Fruit fly (Drosophila melanogaster): ENCODE results near the gene kat-60L1.

The kat-60L1 gene

DNA sequence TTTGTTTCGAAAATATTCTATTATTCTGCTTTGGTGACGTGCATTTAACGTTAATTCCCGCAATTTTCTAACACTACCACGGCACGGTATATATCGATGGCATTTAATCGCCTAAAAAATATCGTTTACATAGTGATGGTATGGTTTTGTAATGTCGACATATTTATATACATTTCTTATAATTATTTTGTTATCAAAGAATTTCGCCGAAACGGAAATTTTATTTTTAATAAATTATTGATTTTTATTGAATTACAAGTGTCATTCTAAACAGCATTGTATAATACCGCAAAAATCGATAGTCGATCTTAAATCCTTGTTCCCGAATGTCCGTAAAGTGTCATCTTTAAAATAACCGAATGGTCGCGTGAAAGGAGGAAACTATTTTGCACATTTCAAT, 42.9 kb downstream of the kat-60L1 start, which contains the start of the genes Sec20 and dgrn:
TSS of gene Sec20 (minus strand) at position 77 of the 400 bp plus-strand sequence.
TSS of gene dgrn (plus strand) at position 160 of the 400 bp plus-strand sequence.
- TF ChIP-seq h (optimal IDR thresholded peaks at IDR 0.05): no peak
- no peak for TF ChIP-seq insv (optimal IDR thresholded peaks at IDR 0.05)
- no peak for TF ChIP-seq Myc (optimal IDR thresholded peaks at IDR 0.05)
- no peak for TF ChIP-seq Sin3A (optimal IDR thresholded peaks at IDR 0.05)
- TF ChIP-seq ttk (optimal IDR thresholded peaks at IDR 0.05): no peak
- no peak for TF ChIP-seq psq (optimal IDR thresholded peaks at IDR 0.05)

DNA sequence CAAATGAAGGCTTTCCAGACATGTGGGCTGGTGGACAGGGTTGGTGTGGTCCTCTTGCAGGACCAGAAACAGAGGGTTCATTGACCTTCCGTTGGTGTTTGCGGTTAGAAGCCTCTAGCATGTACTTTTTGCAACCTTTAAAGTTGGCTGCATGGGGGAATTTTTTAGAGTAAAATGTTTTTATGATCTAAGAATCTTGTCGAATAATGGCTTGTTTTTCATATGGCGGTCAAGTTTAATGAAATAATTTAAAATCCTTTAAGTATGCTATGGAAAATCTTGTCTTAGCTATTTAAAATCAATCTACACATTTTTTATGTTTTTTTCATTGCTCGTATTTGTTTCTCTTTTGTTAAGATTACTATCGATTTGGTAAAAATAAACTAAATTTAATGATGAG, 48.2 kb downstream of the kat-60L1 start, which contains the start of gene glob3:
TSS of gene glob3 (plus strand) at position 301 of the 400 bp plus-strand sequence.
- TF ChIP-seq h (optimal IDR thresholded peaks at IDR 0.05) (no peak), Myc (optimal IDR thresholded peaks at IDR 0.05) (no peak), psq (optimal IDR thresholded peaks at IDR 0.05) (no peak)

DNA sequence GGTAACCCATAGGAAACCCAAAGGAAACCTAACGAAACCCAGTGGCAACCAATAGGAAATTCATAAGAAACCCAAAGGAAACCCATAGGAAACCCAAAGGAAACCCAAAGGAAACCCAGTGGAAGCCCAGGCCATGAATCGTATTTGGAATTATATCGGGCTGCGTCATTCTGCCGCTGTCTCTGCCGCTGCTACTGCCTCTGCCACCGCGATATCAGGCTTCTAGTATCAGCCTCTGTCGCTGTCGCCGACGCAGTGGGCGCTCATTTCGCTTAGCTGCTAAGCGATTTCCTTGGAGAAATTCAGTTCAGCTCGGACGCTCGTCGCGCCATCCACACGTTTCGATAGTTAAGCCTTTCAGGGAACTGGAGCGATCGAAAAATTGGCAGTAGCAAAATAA, 49.8 kb downstream of the kat-60L1 start, which contains the start of gene CG1208:
TSS of gene CG1208 (plus strand) at position 301 of the 400 bp plus-strand sequence.
- TF ChIP-seq Sin3A (optimal IDR thresholded peaks at IDR 0.05) (no peak), Myc (optimal IDR thresholded peaks at IDR 0.05) (no peak)

DNA sequence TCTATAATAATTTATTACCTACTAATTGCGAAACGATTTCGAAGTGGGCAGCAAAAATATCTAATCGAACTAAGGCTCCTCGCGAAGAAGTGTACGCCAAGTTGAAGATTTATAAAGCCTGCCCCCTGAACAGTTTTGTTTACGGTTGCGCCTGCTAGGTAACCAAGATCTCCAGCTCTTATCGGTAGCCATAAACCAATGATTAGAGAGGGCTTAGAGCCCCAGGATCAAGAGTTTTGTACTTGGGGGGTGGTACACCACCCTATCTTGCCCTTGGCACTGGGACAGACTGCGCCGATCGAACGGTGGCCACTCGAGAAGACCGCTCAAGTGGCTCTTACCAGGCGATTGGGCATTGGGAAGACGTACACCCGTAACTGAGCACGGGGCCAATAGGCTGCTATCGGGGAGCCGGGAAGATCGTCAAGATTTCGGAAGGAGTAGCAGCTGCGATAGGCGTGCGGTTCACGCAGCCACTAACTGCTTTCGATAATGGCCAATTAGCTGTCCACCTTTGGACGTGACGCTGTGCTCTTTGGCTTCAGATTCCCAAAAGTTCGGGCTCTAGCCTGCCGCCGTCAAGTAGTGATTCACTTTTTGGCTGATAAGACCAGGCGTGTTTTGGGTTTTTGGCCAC, 50.9 kb downstream of the kat-60L1 start:
- TF ChIP-seq insv (optimal IDR thresholded peaks at IDR 0.05) (no peak), Sin3A (optimal IDR thresholded peaks at IDR 0.05) (no peak), psq (optimal IDR thresholded peaks at IDR 0.05) (no peak), h (optimal IDR thresholded peaks at IDR 0.05) (no peak), Myc (optimal IDR thresholded peaks at IDR 0.05) (no peak), ttk (optimal IDR thresholded peaks at IDR 0.05) (no peak)

DNA sequence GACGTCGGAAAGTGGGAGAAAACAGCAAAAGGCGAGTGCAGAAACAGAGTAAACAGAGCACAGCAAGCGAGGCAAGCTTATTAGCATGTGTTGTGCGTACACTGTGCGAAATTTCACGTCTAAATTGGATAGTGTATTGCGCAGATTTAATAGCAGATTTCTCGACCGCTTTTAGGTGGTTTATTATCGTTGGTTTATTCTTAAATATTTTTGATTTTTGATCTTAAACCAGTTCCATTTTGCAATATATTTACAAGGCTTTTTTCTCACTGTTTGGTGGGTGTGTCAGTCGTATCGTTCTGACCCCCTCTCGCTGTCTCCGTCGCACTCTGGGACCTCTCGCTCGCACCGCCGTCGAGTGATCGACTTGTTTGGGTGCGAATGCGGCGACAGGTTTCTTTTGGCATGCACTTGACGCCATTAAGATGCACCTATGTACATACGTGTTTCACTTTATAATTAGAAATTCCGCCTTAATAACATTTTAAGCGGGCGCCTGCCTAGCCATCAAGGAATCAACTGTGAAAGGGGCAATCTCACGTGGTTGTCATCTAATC, 52.5 kb downstream of the kat-60L1 start:
- TF ChIP-seq insv (optimal IDR thresholded peaks at IDR 0.05) (no peak), ttk (optimal IDR thresholded peaks at IDR 0.05) (no peak), h (optimal IDR thresholded peaks at IDR 0.05) (no peak), psq (optimal IDR thresholded peaks at IDR 0.05) (no peak), Myc (optimal IDR thresholded peaks at IDR 0.05) (no peak), Sin3A (optimal IDR thresholded peaks at IDR 0.05) (no peak)

DNA sequence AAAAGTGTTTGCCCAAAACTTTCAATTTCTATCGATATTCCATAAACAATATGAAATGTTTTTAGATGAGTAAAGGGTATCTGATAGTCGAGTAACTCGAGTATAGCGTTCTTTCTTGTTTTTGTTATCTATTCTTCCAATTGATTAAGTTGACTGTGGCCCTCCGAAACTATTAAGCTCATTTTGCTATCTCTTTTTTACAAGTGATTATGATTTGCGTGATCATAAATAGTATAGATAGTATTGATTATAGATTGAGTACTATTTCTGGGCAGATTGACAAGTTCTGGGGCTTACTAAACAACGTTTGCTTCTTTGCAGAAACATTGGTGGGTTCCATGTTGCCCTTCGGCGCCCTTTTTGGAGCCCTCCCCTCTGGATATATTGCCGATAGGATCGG, 55.0 kb downstream of the kat-60L1 start:
- TF ChIP-seq ttk (optimal IDR thresholded peaks at IDR 0.05) (no peak), Sin3A (optimal IDR thresholded peaks at IDR 0.05) (no peak), Myc (optimal IDR thresholded peaks at IDR 0.05) (no peak), h (optimal IDR thresholded peaks at IDR 0.05) (no peak), insv (optimal IDR thresholded peaks at IDR 0.05) (no peak), psq (optimal IDR thresholded peaks at IDR 0.05) (no peak)
